Fruit fly (Drosophila melanogaster): ENCODE data around the gene CG9449.

The CG9449 gene

dm6 chr3L:19497623-19498022 is at the start of gene CG9449:
CG9449 (minus strand) TSS chr3L:19497723.
- TF ChIP-seq CG17801 (GFP tag; optimal IDR thresholded peaks at IDR 0.05; ENCODE audit: partially characterized antibody): no peak

dm6 chr3L:19544810-19545209 is 47.3 kb upstream of the CG9449 start, which contains the start of the genes CG46435 and Rcd7:
CG46435 (plus strand) TSS chr3L:19545110.
Rcd7 (plus strand) TSS chr3L:19545110.
- no peak for TF ChIP-seq CG17801 (GFP tag; optimal IDR thresholded peaks at IDR 0.05; ENCODE audit: partially characterized antibody)

dm6 chr3L:19544105-19544504 is 46.6 kb upstream of the CG9449 start, which contains the start of the genes CG46434 and Dred:
CG46434 (minus strand) TSS chr3L:19544205.
Dred (minus strand) TSS chr3L:19544205.
- TF ChIP-seq CG17801 (GFP tag; optimal IDR thresholded peaks at IDR 0.05; ENCODE audit: partially characterized antibody): no peak

dm6 chr3L:19532443-19532842 is 34.9 kb upstream of the CG9449 start, which contains the start of gene Cpr76Bd:
Cpr76Bd (plus strand) TSS chr3L:19532743.
- no peak for TF ChIP-seq CG17801 (GFP tag; optimal IDR thresholded peaks at IDR 0.05; ENCODE audit: partially characterized antibody)

- no peak for TF ChIP-seq CG17801 (GFP tag; optimal IDR thresholded peaks at IDR 0.05; ENCODE audit: partially characterized antibody)
These were observed 31.0 kb upstream of the CG9449 start for dm6 chr3L:19528547-19528946.

dm6 chr3L:19525736-19526135 is 28.2 kb upstream of the CG9449 start:
- no peak for TF ChIP-seq CG17801 (GFP tag; optimal IDR thresholded peaks at IDR 0.05; ENCODE audit: partially characterized antibody)

dm6 chr3L:19524690-19525089 is 27.2 kb upstream of the CG9449 start:
- TF ChIP-seq CG17801 (GFP tag; optimal IDR thresholded peaks at IDR 0.05; ENCODE audit: partially characterized antibody): no peak

dm6 chr3L:19521093-19521492 is 23.6 kb upstream of the CG9449 start:
- no peak for TF ChIP-seq CG17801 (GFP tag; optimal IDR thresholded peaks at IDR 0.05; ENCODE audit: partially characterized antibody)

dm6 chr3L:19520645-19521044 is 23.1 kb upstream of the CG9449 start, which contains the start of gene Cpr76Bc:
Cpr76Bc (plus strand) TSS chr3L:19520945.
- no peak for TF ChIP-seq CG17801 (GFP tag; optimal IDR thresholded peaks at IDR 0.05; ENCODE audit: partially characterized antibody)

dm6 chr3L:19519349-19519748 is 21.8 kb upstream of the CG9449 start, which contains the start of gene Cpr76Bb:
Cpr76Bb (plus strand) TSS chr3L:19519649.
- TF ChIP-seq CG17801 (GFP tag; optimal IDR thresholded peaks at IDR 0.05; ENCODE audit: partially characterized antibody): no peak

- TF ChIP-seq CG17801 (GFP tag; optimal IDR thresholded peaks at IDR 0.05; ENCODE audit: partially characterized antibody): no peak
These were observed 20.7 kb upstream of the CG9449 start, which contains the start of gene Cpr76Ba for dm6 chr3L:19518232-19518631. Cpr76Ba (minus strand) TSS chr3L:19518332.

- no peak for TF ChIP-seq CG17801 (GFP tag; optimal IDR thresholded peaks at IDR 0.05; ENCODE audit: partially characterized antibody)
These were observed 19.0 kb upstream of the CG9449 start for dm6 chr3L:19516547-19516946.

- no peak for TF ChIP-seq CG17801 (GFP tag; optimal IDR thresholded peaks at IDR 0.05; ENCODE audit: partially characterized antibody)
These were observed 15.1 kb upstream of the CG9449 start for dm6 chr3L:19512672-19513071.

- no peak for TF ChIP-seq CG17801 (GFP tag; optimal IDR thresholded peaks at IDR 0.05; ENCODE audit: partially characterized antibody)
These were observed 7.2 kb upstream of the CG9449 start for dm6 chr3L:19504719-19505118.

- no peak for TF ChIP-seq CG17801 (GFP tag; optimal IDR thresholded peaks at IDR 0.05; ENCODE audit: partially characterized antibody)
These were observed 6.2 kb upstream of the CG9449 start, which contains the start of gene CG9452 for dm6 chr3L:19503770-19504169. CG9452 (minus strand) TSS chr3L:19503870.

- TF ChIP-seq CG17801 (GFP tag; optimal IDR thresholded peaks at IDR 0.05; ENCODE audit: partially characterized antibody): no peak
These were observed 3.2 kb upstream of the CG9449 start, which contains the start of gene CG9451 for dm6 chr3L:19500698-19501097. CG9451 (minus strand) TSS chr3L:19500798.

- no peak for TF ChIP-seq CG17801 (GFP tag; optimal IDR thresholded peaks at IDR 0.05; ENCODE audit: partially characterized antibody)
These were observed 1.8 kb upstream of the CG9449 start for dm6 chr3L:19499334-19499733.

Data from ovary, adult (tissue).